Worm (Caenorhabditis elegans) whole organism, L4 larva: Measurements from ENCODE around the gene hsp-1.

Experiments
- F37D6.2 ChIP-seq: sonication (generic microtip); optimal IDR thresholded peaks from 2 replicates; lab custom pipeline; 2016; ENCODE audit warnings: mild to moderate bottlenecking, missing genetic modification characterization, missing compliant biosample characterization
- F49E8.2 ChIP-seq: sonication (generic microtip); optimal IDR thresholded peaks from 2 replicates; lab custom pipeline; 2016; ENCODE audit warnings: missing compliant biosample characterization, mild to moderate bottlenecking, missing genetic modification characterization, borderline replicate concordance
- T20F7.1 ChIP-seq: fragments of 200-800 bp; sonication (Bioruptor generic); optimal IDR thresholded peaks from 2 replicates; lab custom pipeline; 2018; ENCODE audit warnings: mild to moderate bottlenecking, missing genetic modification characterization, missing compliant biosample characterization
- Y105C5A.15 ChIP-seq: fragments of 200-800 bp; sonication (Bioruptor generic); IDR thresholded peaks from 2 replicates; pipeline ENCODE4 v1.3.6; 2022; ENCODE audit warnings: missing genetic modification characterization, missing compliant biosample characterization
- Y5F2A.4 ChIP-seq: fragments of 200-800 bp; sonication (Bioruptor generic); optimal IDR thresholded peaks from 2 replicates; lab custom pipeline; 2018; ENCODE audit warnings: mild to moderate bottlenecking, missing genetic modification characterization, missing compliant biosample characterization
- aha-1 ChIP-seq: fragments of 150-350 bp; peaks from one replicate; lab custom pipeline; 2014; ENCODE audit warnings: missing biosample characterization, missing genetic modification characterization
- aly-2 ChIP-seq: sonication (generic microtip); optimal IDR thresholded peaks from 2 replicates; lab custom pipeline; 2018; ENCODE audit warnings: missing biosample characterization, missing genetic modification characterization
- ceh-82 ChIP-seq: sonication (generic microtip); optimal IDR thresholded peaks from 2 replicates; lab custom pipeline; 2017; ENCODE audit warnings: missing biosample characterization, missing genetic modification characterization
- cey-2 ChIP-seq: sonication (generic microtip); optimal IDR thresholded peaks from 3 replicates; lab custom pipeline; 2017; ENCODE audit warnings: missing genetic modification characterization, mild to moderate bottlenecking, missing compliant biosample characterization, antibody characterized with exemption, borderline replicate concordance; ENCODE audit not compliant: insufficient read depth
- daf-12 ChIP-seq: fragments of 150-350 bp; optimal IDR thresholded peaks from 2 replicates; lab custom pipeline; 2014; ENCODE audit warnings: missing biosample characterization, missing genetic modification reagents, missing genetic modification characterization
- daf-16 ChIP-seq, 3 experiments: sonication (generic microtip); optimal IDR thresholded peaks; 2 replicates each; lab custom pipeline; 2016 to 2017; ENCODE audit warnings: missing genetic modification characterization in 3 of 3, missing genetic modification reagents in 3 of 3, mild to moderate bottlenecking in 2 of 3, missing compliant biosample characterization in 2 of 3, missing biosample characterization in 1 of 3, moderate library complexity in 1 of 3
- daf-19 ChIP-seq: fragments of 200-800 bp; sonication (Bioruptor generic); conservative IDR thresholded peaks from 2 replicates; pipeline ENCODE4 v1.3.6; 2022; ENCODE audit warnings: missing genetic modification characterization, missing compliant biosample characterization
- dmd-6 ChIP-seq: fragments of 200-800 bp; sonication (Bioruptor generic); IDR thresholded peaks from 2 replicates; pipeline ENCODE4 v1.3.6; 2022; ENCODE audit warnings: missing genetic modification reagents, missing genetic modification characterization, missing compliant biosample characterization
- dmd-8 ChIP-seq: fragments of 200-800 bp; sonication (Bioruptor generic); IDR thresholded peaks from 2 replicates; pipeline ENCODE4 v1.3.6; 2022; ENCODE audit warnings: missing genetic modification characterization, missing compliant biosample characterization
- dve-1 ChIP-seq: sonication (generic microtip); optimal IDR thresholded peaks from 2 replicates; lab custom pipeline; 2017; ENCODE audit warnings: antibody characterized with exemption, mild to moderate bottlenecking, missing genetic modification characterization, missing compliant biosample characterization; ENCODE audit not compliant: insufficient read depth
- fkh-10 ChIP-seq: fragments of 150-350 bp; optimal IDR thresholded peaks from 2 replicates; lab custom pipeline; 2014; ENCODE audit warnings: missing biosample characterization, missing genetic modification reagents, missing genetic modification characterization
- gei-8 ChIP-seq: fragments of 200-800 bp; sonication (Bioruptor generic); optimal IDR thresholded peaks from 2 replicates; lab custom pipeline; 2018; ENCODE audit warnings: mild to moderate bottlenecking, missing genetic modification characterization, missing compliant biosample characterization
- lin-13 ChIP-seq: fragments of 150-350 bp; optimal IDR thresholded peaks from 2 replicates; lab custom pipeline; 2014; ENCODE audit warnings: missing biosample characterization, missing genetic modification reagents, missing genetic modification characterization
- madf-9 ChIP-seq: fragments of 200-800 bp; sonication (Bioruptor generic); conservative IDR thresholded peaks from 2 replicates; pipeline ENCODE4 v1.3.6; 2022; ENCODE audit warnings: missing genetic modification reagents, missing genetic modification characterization, missing compliant biosample characterization
- mdl-1 ChIP-seq, 2 experiments: fragments of 150-350 bp in 1 of 2; sonication (generic microtip) in 1 of 2; optimal IDR thresholded peaks; 2 replicates each; lab custom pipeline; 2014 to 2017; ENCODE audit warnings: missing biosample characterization in 2 of 2, missing genetic modification characterization in 2 of 2
- mep-1 ChIP-seq: fragments of 150-350 bp; sonication (generic microtip); optimal IDR thresholded peaks from 3 replicates; lab custom pipeline; 2014; ENCODE audit warnings: missing biosample characterization, missing genetic modification characterization
- mes-2 ChIP-seq: sonication (generic microtip); optimal IDR thresholded peaks from 2 replicates; lab custom pipeline; 2016; ENCODE audit warnings: missing genotype, mild to moderate bottlenecking, missing genetic modification characterization, missing compliant biosample characterization; ENCODE audit not compliant: poor library complexity, severe bottlenecking
- nhr-111 ChIP-seq: fragments of 200-800 bp; sonication (Bioruptor generic); optimal IDR thresholded peaks from 2 replicates; lab custom pipeline; 2018; ENCODE audit warnings: mild to moderate bottlenecking, missing genetic modification characterization, missing compliant biosample characterization
- nhr-237 ChIP-seq: sonication (generic microtip); optimal IDR thresholded peaks from 2 replicates; lab custom pipeline; 2017; ENCODE audit warnings: missing biosample characterization, missing genetic modification characterization
- nhr-6 ChIP-seq: fragments of 150-350 bp; optimal IDR thresholded peaks from 2 replicates; lab custom pipeline; 2014; ENCODE audit warnings: missing biosample characterization, missing genetic modification characterization
- nhr-76 ChIP-seq: fragments of 150-350 bp; optimal IDR thresholded peaks from 2 replicates; lab custom pipeline; 2014; ENCODE audit warnings: missing biosample characterization, missing genetic modification characterization
- pha-4 ChIP-seq, 2 experiments: fragments of 150-350 bp in 1 of 2; fragments of 200-800 bp in 1 of 2; sonication (Bioruptor generic) in 1 of 2; IDR thresholded peaks in 1 of 2; optimal IDR thresholded peaks in 1 of 2; 2 replicates each; pipeline versions ENCODE4 v1.3.6 to Lab custom; 2014 to 2022; ENCODE audit warnings: missing genetic modification characterization in 2 of 2, missing genetic modification reagents in 2 of 2, missing biosample characterization in 1 of 2, missing compliant biosample characterization in 1 of 2
- php-3 ChIP-seq: fragments of 200-800 bp; sonication (Bioruptor generic); IDR thresholded peaks from 2 replicates; pipeline ENCODE4 v1.3.6; 2022; ENCODE audit warnings: missing genetic modification reagents, missing genetic modification characterization, missing compliant biosample characterization
- pqm-1 ChIP-seq: sonication (generic microtip); optimal IDR thresholded peaks from 2 replicates; lab custom pipeline; 2017; ENCODE audit warnings: missing biosample characterization, missing genetic modification characterization
- rbr-2 ChIP-seq: sonication (generic microtip); optimal IDR thresholded peaks from 2 replicates; lab custom pipeline; 2016; ENCODE audit warnings: missing genotype, missing genetic modification characterization, missing compliant biosample characterization
- saeg-2 ChIP-seq: fragments of 200-800 bp; sonication (Bioruptor generic); IDR thresholded peaks from 2 replicates; pipeline ENCODE4 v1.3.6; 2022; ENCODE audit warnings: missing genetic modification reagents, missing genetic modification characterization, missing compliant biosample characterization
- skn-1 ChIP-seq: fragments of 150-350 bp; optimal IDR thresholded peaks from 2 replicates; lab custom pipeline; 2014; ENCODE audit warnings: missing biosample characterization, missing genetic modification characterization
- snpc-4 ChIP-seq: fragments of 150-350 bp; optimal IDR thresholded peaks from 2 replicates; lab custom pipeline; 2014; ENCODE audit warnings: missing biosample characterization, missing genetic modification characterization
- unc-130 ChIP-seq: sonication (generic microtip); optimal IDR thresholded peaks from 2 replicates; lab custom pipeline; 2016; ENCODE audit warnings: missing genetic modification reagents, missing genetic modification characterization, missing compliant biosample characterization
- unc-62 ChIP-seq, 3 experiments: fragments of 150-350 bp in 1 of 3; sonication (generic microtip); optimal IDR thresholded peaks in 2 of 3; peaks in 1 of 3; 1 replicate in 1 of 3; 2 replicates in 2 of 3; lab custom pipeline; 2014 to 2017; ENCODE audit warnings: missing biosample characterization in 3 of 3, missing genetic modification characterization in 3 of 3, missing genetic modification reagents in 3 of 3, missing genotype in 1 of 3
- vab-7 ChIP-seq: fragments of 200-800 bp; sonication (Bioruptor generic); IDR thresholded peaks from 2 replicates; pipeline ENCODE4 v1.3.6; 2022; ENCODE audit warnings: missing genetic modification reagents, missing genetic modification characterization, missing compliant biosample characterization
- zag-1 ChIP-seq: fragments of 150-350 bp; optimal IDR thresholded peaks from 2 replicates; lab custom pipeline; 2014; ENCODE audit warnings: missing biosample characterization, missing genetic modification characterization
- zfp-2 ChIP-seq: sonication (generic microtip); optimal IDR thresholded peaks from 2 replicates; lab custom pipeline; 2016; ENCODE audit warnings: mild to moderate bottlenecking, missing genetic modification characterization, missing compliant biosample characterization
- zip-2 ChIP-seq: fragments of 150-350 bp; optimal IDR thresholded peaks from 2 replicates; lab custom pipeline; 2014; ENCODE audit warnings: missing biosample characterization, missing genetic modification characterization
- ztf-7 ChIP-seq: fragments of 150-350 bp; optimal IDR thresholded peaks from 2 replicates; lab custom pipeline; 2014; ENCODE audit warnings: missing biosample characterization, missing genetic modification characterization

The hsp-1 gene

DNA sequence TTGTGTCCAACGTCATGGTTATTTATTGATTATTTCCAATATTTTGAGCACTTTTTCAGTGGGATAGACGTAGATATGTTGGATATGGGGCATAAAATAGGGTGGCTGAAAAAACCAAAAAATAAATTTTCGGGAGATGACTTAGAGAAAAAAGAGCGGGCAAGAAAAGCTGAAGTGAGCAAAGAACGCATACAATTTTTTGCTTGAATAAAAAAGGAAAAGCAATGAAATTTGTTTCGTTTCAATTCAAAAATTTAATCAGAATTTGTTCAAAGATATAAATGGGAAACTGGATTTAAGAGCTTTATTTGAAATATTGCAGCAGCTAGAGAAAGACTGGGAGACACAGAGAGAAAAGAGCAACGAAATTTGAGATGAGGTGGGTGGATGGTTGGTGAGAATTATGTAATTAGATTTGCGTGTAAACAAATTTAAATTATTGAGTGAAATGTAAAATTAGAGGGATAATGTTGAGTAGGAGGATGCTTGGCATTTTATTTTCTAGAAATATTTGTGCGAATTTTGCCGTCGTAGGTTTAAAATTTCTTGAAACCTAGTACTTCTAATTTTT, 13.0 kb downstream of the hsp-1 start, which contains the start of the genes T28F3.11 and slc-17.4:
Gene T28F3.11, minus strand, starts transcription at position 51 of the 571 bp plus-strand sequence.
Gene slc-17.4, minus strand, starts transcription at position 105 of the 571 bp plus-strand sequence.
- TF ChIP-seq unc-62 (GFP tag; optimal IDR thresholded peaks at IDR 0.05 in 1 of 2; lab: Kevin White, UChicago), result peak in 1 of 2 experiments; percentile 16
- no peak for TF ChIP-seq unc-62 (tag; optimal IDR thresholded peaks at IDR 0.05; lab: Kevin White, UChicago)
- TF ChIP-seq dmd-8 (GFP tag; lab: Robert Waterston, UW), result no peak

DNA sequence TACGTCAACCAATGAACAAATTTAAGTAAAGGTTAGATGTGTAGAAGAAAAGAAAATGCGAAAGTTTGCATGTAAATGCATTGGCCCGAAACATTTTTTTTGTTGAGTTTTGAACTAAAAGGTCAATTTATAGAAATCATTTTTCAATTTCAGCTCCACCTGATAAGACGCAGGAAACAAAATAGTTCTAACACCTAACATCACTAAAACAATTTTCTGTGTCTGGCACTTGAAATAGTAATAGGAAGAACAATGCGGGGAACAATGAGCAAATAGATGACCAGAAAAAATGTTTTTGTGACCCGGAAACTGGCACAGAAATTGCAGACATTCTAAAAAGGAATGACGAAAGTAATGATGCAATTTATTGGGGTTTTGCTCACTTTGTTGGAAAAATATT, 13.6 kb downstream of the hsp-1 start:
- TF ChIP-seq vab-7 (GFP tag; lab: Robert Waterston, UW) (no peak), daf-12 (tag; lab: Kevin White, UChicago) (no peak), zag-1 (tag; lab: Kevin White, UChicago) (no peak), unc-130 (GFP tag; lab: Kevin White, UChicago) (no peak), daf-16 (GFP tag; optimal IDR thresholded peaks at IDR 0.05; lab: Kevin White, UChicago) (no peak), daf-16 (tag; optimal IDR thresholded peaks at IDR 0.05; lab: Kevin White, UChicago) (peak; percentile 48), mep-1 (tag; lab: Kevin White, UChicago) (peak; percentile 26), Y105C5A.15 (GFP tag; lab: Robert Waterston, UW) (no peak), dve-1 (tag; lab: Kevin White, UChicago) (peak; percentile 42), snpc-4 (tag; lab: Kevin White, UChicago) (no peak), lin-13 (no peak), T20F7.1 (GFP tag; lab: Kevin White, UChicago) (no peak), nhr-6 (no peak), daf-19 (no peak), gei-8 (GFP tag; lab: Kevin White, UChicago) (no peak), ztf-7 (tag; lab: Kevin White, UChicago) (no peak), dmd-6 (GFP tag; lab: Robert Waterston, UW) (peak; percentile 15; the same call in 1 of the 2 replicates), aha-1 (tag; lab: Kevin White, UChicago) (peak; percentile 82), madf-9 (GFP tag; lab: Robert Waterston, UW) (no peak), pha-4 (GFP tag; IDR thresholded peaks at IDR 0.05; lab: Robert Waterston, UW) (no peak), pha-4 (tag; optimal IDR thresholded peaks at IDR 0.05; lab: Kevin White, UChicago) (no peak), nhr-237 (no peak), ceh-82 (tag; lab: Kevin White, UChicago) (no peak), nhr-111 (GFP tag; lab: Kevin White, UChicago) (no peak), unc-62 (GFP tag; optimal IDR thresholded peaks at IDR 0.05 in 1 of 2; lab: Kevin White, UChicago) (no peak), unc-62 (tag; optimal IDR thresholded peaks at IDR 0.05; lab: Kevin White, UChicago) (no peak), mdl-1 (tag; optimal IDR thresholded peaks at IDR 0.05; lab: Kevin White, UChicago) (no peak)

DNA sequence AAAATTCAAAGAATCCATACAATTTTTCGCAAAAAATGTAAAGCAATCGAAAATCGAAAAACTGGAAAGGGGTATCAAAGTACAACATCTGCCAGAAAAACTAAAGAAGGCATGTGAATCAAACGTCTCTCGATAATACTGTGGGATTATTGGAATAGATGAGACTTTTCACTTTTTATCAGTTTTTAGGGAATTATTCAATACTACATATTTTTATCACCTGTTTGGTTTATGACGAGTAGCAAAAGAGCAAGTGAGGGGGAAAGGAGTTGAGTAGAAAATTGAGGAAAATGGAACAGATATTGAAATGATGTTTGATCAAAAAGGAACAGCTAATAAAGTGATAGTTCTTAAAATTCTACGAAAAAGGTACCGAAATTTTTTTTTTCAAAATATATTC, 14.3 kb downstream of the hsp-1 start:
- TF ChIP-seq skn-1 (tag; lab: Kevin White, UChicago) (no peak), Y5F2A.4 (GFP tag; lab: Kevin White, UChicago) (no peak), php-3 (GFP tag; lab: Robert Waterston, UW) (no peak), dve-1 (tag; lab: Kevin White, UChicago) (peak; percentile 37), pqm-1 (tag; lab: Kevin White, UChicago) (peak; percentile 14), mep-1 (tag; lab: Kevin White, UChicago) (no peak), dmd-6 (GFP tag; lab: Robert Waterston, UW) (0 out of 2 replicates have a peak, but pooled peaks have one; percentile 26), cey-2 (tag; lab: Kevin White, UChicago) (no peak), aha-1 (tag; lab: Kevin White, UChicago) (peak; percentile 53), saeg-2 (GFP tag; lab: Robert Waterston, UW) (no peak), mes-2 (tag; lab: Kevin White, UChicago) (no peak)

DNA sequence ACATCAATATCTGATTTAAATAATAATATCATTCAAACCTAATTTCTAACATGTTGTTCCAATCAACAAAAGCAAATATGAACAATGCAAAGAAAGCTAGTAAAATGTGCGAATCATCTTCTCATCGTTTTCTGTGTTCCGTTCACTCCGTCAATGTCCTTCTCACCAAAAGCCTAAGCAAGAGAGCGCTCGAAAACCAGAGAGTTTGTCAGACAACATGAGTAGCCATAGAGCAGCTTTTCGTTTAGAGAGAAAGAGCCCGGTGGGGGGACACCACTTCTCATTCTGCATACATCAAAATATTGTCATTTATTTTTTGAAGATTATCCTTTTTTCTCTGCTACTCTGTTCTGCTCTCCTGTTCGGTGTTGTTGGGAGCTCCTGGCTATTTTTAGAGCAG, 14.9 kb downstream of the hsp-1 start:
- TF ChIP-seq nhr-76 (no peak), zfp-2 (tag; lab: Kevin White, UChicago) (no peak), zip-2 (tag; lab: Kevin White, UChicago) (no peak), aly-2 (no peak), daf-12 (tag; lab: Kevin White, UChicago) (no peak), F37D6.2 (tag; lab: Kevin White, UChicago) (no peak), rbr-2 (tag; lab: Kevin White, UChicago) (peak; percentile 38), F49E8.2 (tag; lab: Kevin White, UChicago) (no peak), fkh-10 (peak; percentile 20), skn-1 (tag; lab: Kevin White, UChicago) (no peak)
